Worm (Caenorhabditis elegans) whole organism, L4 larva: ENCODE measurements around the gene Y62H9A.8.

Source experiments
- D1046.2 ChIP-seq: fragments of 200-800 bp; sonication (Bioruptor generic); IDR thresholded peaks from 2 replicates; pipeline ENCODE4 v1.3.6; 2022; ENCODE audit warnings: missing genetic modification characterization, missing compliant biosample characterization
- F26F4.8 ChIP-seq: fragments of 200-800 bp; sonication (Bioruptor generic); conservative IDR thresholded peaks from 2 replicates; pipeline ENCODE4 v1.3.6; 2022; ENCODE audit warnings: missing genetic modification characterization, missing compliant biosample characterization
- F37D6.2 ChIP-seq: sonication (generic microtip); optimal IDR thresholded peaks from 2 replicates; lab custom pipeline; 2016; ENCODE audit warnings: mild to moderate bottlenecking, missing genetic modification characterization, missing compliant biosample characterization
- ZK546.5 ChIP-seq, 2 experiments: sonication (generic microtip); optimal IDR thresholded peaks; 2 replicates each; lab custom pipeline; 2017; ENCODE audit warnings: missing biosample characterization in 2 of 2, missing genetic modification characterization in 2 of 2
- aha-1 ChIP-seq: fragments of 150-350 bp; peaks from one replicate; lab custom pipeline; 2014; ENCODE audit warnings: missing biosample characterization, missing genetic modification characterization
- arid-1 ChIP-seq: fragments of 200-800 bp; sonication (Bioruptor generic); conservative IDR thresholded peaks from 2 replicates; pipeline ENCODE4 v1.3.6; 2022; ENCODE audit warnings: missing genetic modification reagents, missing genetic modification characterization, missing compliant biosample characterization
- attf-4 ChIP-seq: sonication (generic microtip); optimal IDR thresholded peaks from 3 replicates; lab custom pipeline; 2017; ENCODE audit warnings: missing biosample characterization, missing genetic modification characterization
- ceh-20 ChIP-seq: fragments of 200-800 bp; sonication (Bioruptor generic); IDR thresholded peaks from 2 replicates; pipeline ENCODE4 v1.3.6; 2022; ENCODE audit warnings: missing genetic modification reagents, missing genetic modification characterization, missing compliant biosample characterization
- ceh-32 ChIP-seq: sonication (generic microtip); optimal IDR thresholded peaks from 2 replicates; lab custom pipeline; 2016; ENCODE audit warnings: mild to moderate bottlenecking, missing genetic modification characterization, missing compliant biosample characterization; ENCODE audit not compliant: poor library complexity
- ceh-82 ChIP-seq: sonication (generic microtip); optimal IDR thresholded peaks from 2 replicates; lab custom pipeline; 2017; ENCODE audit warnings: missing biosample characterization, missing genetic modification characterization
- ctbp-1 ChIP-seq: fragments of 200-800 bp; sonication (Bioruptor generic); IDR thresholded peaks from 2 replicates; pipeline ENCODE4 v1.3.6; 2022; ENCODE audit warnings: missing genetic modification reagents, missing genetic modification characterization, missing compliant biosample characterization
- daf-12 ChIP-seq: fragments of 150-350 bp; optimal IDR thresholded peaks from 2 replicates; lab custom pipeline; 2014; ENCODE audit warnings: missing biosample characterization, missing genetic modification reagents, missing genetic modification characterization
- daf-19 ChIP-seq: fragments of 200-800 bp; sonication (Bioruptor generic); conservative IDR thresholded peaks from 2 replicates; pipeline ENCODE4 v1.3.6; 2022; ENCODE audit warnings: missing genetic modification characterization, missing compliant biosample characterization
- dpl-1 ChIP-seq: fragments of 150-350 bp; optimal IDR thresholded peaks from 2 replicates; lab custom pipeline; 2014; ENCODE audit warnings: missing biosample characterization, missing genetic modification reagents, missing genetic modification characterization
- egl-43 ChIP-seq: fragments of 200-800 bp; sonication (Bioruptor generic); IDR thresholded peaks from 2 replicates; pipeline ENCODE4 v1.3.6; 2022; ENCODE audit warnings: missing genetic modification reagents, missing genetic modification characterization, missing compliant biosample characterization
- fkh-10 ChIP-seq: fragments of 150-350 bp; optimal IDR thresholded peaks from 2 replicates; lab custom pipeline; 2014; ENCODE audit warnings: missing biosample characterization, missing genetic modification reagents, missing genetic modification characterization
- fos-1 ChIP-seq: fragments of 150-350 bp; optimal IDR thresholded peaks from 2 replicates; lab custom pipeline; 2014; ENCODE audit warnings: missing biosample characterization, missing genetic modification characterization
- hmg-1.1 ChIP-seq: fragments of 200-800 bp; sonication (Bioruptor generic); IDR thresholded peaks from 2 replicates; pipeline ENCODE4 v1.3.6; 2022; ENCODE audit warnings: missing genetic modification reagents, missing genetic modification characterization, missing compliant biosample characterization
- lin-29 ChIP-seq: fragments of 200-800 bp; sonication (Bioruptor generic); IDR thresholded peaks from 2 replicates; pipeline ENCODE4 v1.3.6; 2022; ENCODE audit warnings: missing genetic modification reagents, missing genetic modification characterization, missing compliant biosample characterization
- lin-39 ChIP-seq: fragments of 150-350 bp; optimal IDR thresholded peaks from 2 replicates; lab custom pipeline; 2014; ENCODE audit warnings: missing biosample characterization, missing genetic modification reagents, missing genetic modification characterization
- madf-9 ChIP-seq: fragments of 200-800 bp; sonication (Bioruptor generic); conservative IDR thresholded peaks from 2 replicates; pipeline ENCODE4 v1.3.6; 2022; ENCODE audit warnings: missing genetic modification reagents, missing genetic modification characterization, missing compliant biosample characterization
- mes-2 ChIP-seq: sonication (generic microtip); optimal IDR thresholded peaks from 2 replicates; lab custom pipeline; 2016; ENCODE audit warnings: missing genotype, mild to moderate bottlenecking, missing genetic modification characterization, missing compliant biosample characterization; ENCODE audit not compliant: poor library complexity, severe bottlenecking
- mxl-3 ChIP-seq: fragments of 200-800 bp; sonication (Bioruptor generic); optimal IDR thresholded peaks from 2 replicates; lab custom pipeline; 2018; ENCODE audit warnings: mild to moderate bottlenecking, missing genetic modification characterization, missing compliant biosample characterization
- nhr-111 ChIP-seq: fragments of 200-800 bp; sonication (Bioruptor generic); optimal IDR thresholded peaks from 2 replicates; lab custom pipeline; 2018; ENCODE audit warnings: mild to moderate bottlenecking, missing genetic modification characterization, missing compliant biosample characterization
- nhr-41 ChIP-seq: fragments of 200-800 bp; sonication (Bioruptor generic); IDR thresholded peaks from 2 replicates; pipeline ENCODE4 v1.3.6; 2022; ENCODE audit warnings: missing genetic modification reagents, missing genetic modification characterization, missing compliant biosample characterization
- nhr-48 ChIP-seq: sonication (generic microtip); optimal IDR thresholded peaks from 2 replicates; lab custom pipeline; 2016; ENCODE audit warnings: mild to moderate bottlenecking, missing genetic modification characterization, missing compliant biosample characterization
- nhr-77 ChIP-seq: fragments of 150-350 bp; optimal IDR thresholded peaks from 2 replicates; lab custom pipeline; 2014; ENCODE audit warnings: missing biosample characterization, missing genetic modification characterization
- pqm-1 ChIP-seq: sonication (generic microtip); optimal IDR thresholded peaks from 2 replicates; lab custom pipeline; 2017; ENCODE audit warnings: missing biosample characterization, missing genetic modification characterization
- set-16 ChIP-seq: fragments of 200-800 bp; sonication (Bioruptor generic); IDR thresholded peaks from 2 replicates; pipeline ENCODE4 v1.3.6; 2022; ENCODE audit warnings: missing genetic modification reagents, missing genetic modification characterization, missing compliant biosample characterization
- snpc-1.2 ChIP-seq: fragments of 200-800 bp; sonication (Bioruptor generic); IDR thresholded peaks from 2 replicates; pipeline ENCODE4 v1.3.6; 2022; ENCODE audit warnings: missing genetic modification reagents, missing genetic modification characterization, missing compliant biosample characterization
- unc-130 ChIP-seq: sonication (generic microtip); optimal IDR thresholded peaks from 2 replicates; lab custom pipeline; 2016; ENCODE audit warnings: missing genetic modification reagents, missing genetic modification characterization, missing compliant biosample characterization
- unc-62 ChIP-seq, 3 experiments: fragments of 150-350 bp in 1 of 3; sonication (generic microtip); optimal IDR thresholded peaks in 2 of 3; peaks in 1 of 3; 1 replicate in 1 of 3; 2 replicates in 2 of 3; lab custom pipeline; 2014 to 2017; ENCODE audit warnings: missing biosample characterization in 3 of 3, missing genetic modification characterization in 3 of 3, missing genetic modification reagents in 3 of 3, missing genotype in 1 of 3
- vab-7 ChIP-seq: fragments of 200-800 bp; sonication (Bioruptor generic); IDR thresholded peaks from 2 replicates; pipeline ENCODE4 v1.3.6; 2022; ENCODE audit warnings: missing genetic modification reagents, missing genetic modification characterization, missing compliant biosample characterization
- zfp-2 ChIP-seq: sonication (generic microtip); optimal IDR thresholded peaks from 2 replicates; lab custom pipeline; 2016; ENCODE audit warnings: mild to moderate bottlenecking, missing genetic modification characterization, missing compliant biosample characterization
- zfp-3 ChIP-seq: fragments of 200-800 bp; sonication (Bioruptor generic); conservative IDR thresholded peaks from 2 replicates; pipeline ENCODE4 v1.3.6; 2022; ENCODE audit warnings: missing genetic modification reagents, missing genetic modification characterization, missing compliant biosample characterization
- zip-11 ChIP-seq: fragments of 200-800 bp; sonication (Bioruptor generic); IDR thresholded peaks from 2 replicates; pipeline ENCODE4 v1.3.6; 2022; ENCODE audit warnings: missing genetic modification characterization, missing compliant biosample characterization
- zip-2 ChIP-seq: fragments of 150-350 bp; optimal IDR thresholded peaks from 2 replicates; lab custom pipeline; 2014; ENCODE audit warnings: missing biosample characterization, missing genetic modification characterization

Gene Y62H9A.8

ce11 chrX:11892328-11892727 is at the start of gene Y62H9A.8:
Gene Y62H9A.8 (minus strand): TSS chrX:11892428.
- TF ChIP-seq nhr-48 (tag; lab: Kevin White, UChicago) (no peak), set-16 (no peak), ceh-82 (tag; lab: Kevin White, UChicago) (no peak), zfp-3 (GFP tag; lab: Robert Waterston, UW) (no peak), snpc-1.2 (no peak), dpl-1 (GFP tag; lab: Kevin White, UChicago) (no peak), fos-1 (tag; lab: Kevin White, UChicago) (no peak), mes-2 (tag; lab: Kevin White, UChicago) (no peak), nhr-41 (GFP tag; lab: Robert Waterston, UW) (no peak), fkh-10 (no peak), unc-130 (GFP tag; lab: Kevin White, UChicago) (no peak), ZK546.5 (tag; optimal IDR thresholded peaks at IDR 0.05; lab: Kevin White, UChicago) (no peak), vab-7 (no peak), ceh-20 (GFP tag; lab: Robert Waterston, UW) (no peak), unc-62 (GFP tag; optimal IDR thresholded peaks at IDR 0.05 in 1 of 2; lab: Kevin White, UChicago) (no peak), unc-62 (tag; optimal IDR thresholded peaks at IDR 0.05; lab: Kevin White, UChicago) (no peak), zip-2 (tag; lab: Kevin White, UChicago) (no peak), daf-19 (GFP tag; lab: Robert Waterston, UW) (no peak)

- TF ChIP-seq madf-9 (GFP tag; lab: Robert Waterston, UW), result no peak
- no peak for TF ChIP-seq mxl-3 (GFP tag; lab: Kevin White, UChicago)
- no peak for TF ChIP-seq lin-29 (GFP tag; lab: Robert Waterston, UW)
- no peak for TF ChIP-seq nhr-77
- no peak for TF ChIP-seq zfp-2 (tag; lab: Kevin White, UChicago)
- TF ChIP-seq D1046.2 (GFP tag; lab: Robert Waterston, UW), result no peak
- TF ChIP-seq aha-1, result peak; percentile 46
- TF ChIP-seq nhr-111 (GFP tag; lab: Kevin White, UChicago), result no peak
Observed at ce11 chrX:11941951-11942350, 49.7 kb upstream of the Y62H9A.8 start, which contains the start of gene F55G7.3. Gene F55G7.3 (minus strand): TSS chrX:11942051.

DNA sequence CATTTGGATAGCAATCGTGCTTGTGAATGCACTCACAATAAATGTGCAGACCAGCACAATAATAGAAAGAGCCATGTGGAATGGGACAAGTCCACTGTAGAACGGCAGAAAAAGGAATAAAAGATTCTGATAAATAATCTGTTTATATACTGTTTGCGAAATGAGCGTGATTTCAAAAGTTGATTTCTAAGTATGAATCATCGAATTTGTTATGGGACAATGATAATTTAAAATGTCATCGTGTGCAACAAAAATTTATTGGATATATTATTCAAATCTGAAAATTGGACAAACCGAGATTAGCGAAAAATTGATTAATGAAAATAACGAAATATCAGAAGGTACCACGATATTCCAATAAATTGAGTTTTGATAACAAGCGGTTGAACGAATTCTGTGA is 46.6 kb upstream of the Y62H9A.8 start, which contains the start of gene F55G7.5:
F55G7.5 (minus strand) TSS at position 101 of the 400 bp plus-strand sequence.
- TF ChIP-seq attf-4 (tag; lab: Kevin White, UChicago) (no peak), zfp-2 (tag; lab: Kevin White, UChicago) (no peak), pqm-1 (tag; lab: Kevin White, UChicago) (no peak), ctbp-1 (GFP tag; lab: Robert Waterston, UW) (no peak), nhr-48 (tag; lab: Kevin White, UChicago) (no peak), F26F4.8 (GFP tag; lab: Robert Waterston, UW) (no peak), daf-12 (tag; lab: Kevin White, UChicago) (no peak), zip-11 (GFP tag; lab: Robert Waterston, UW) (no peak), ceh-32 (tag; lab: Kevin White, UChicago) (no peak), hmg-1.1 (GFP tag; lab: Robert Waterston, UW) (no peak), fos-1 (tag; lab: Kevin White, UChicago) (no peak), F37D6.2 (tag; lab: Kevin White, UChicago) (no peak), egl-43 (no peak), nhr-77 (no peak), mes-2 (tag; lab: Kevin White, UChicago) (no peak), lin-39 (no peak), arid-1 (GFP tag; lab: Robert Waterston, UW) (no peak), nhr-41 (GFP tag; lab: Robert Waterston, UW) (no peak)
